Comparison of ENCODE assay signal across 1 fruit fly cellular context in the genomic region with DNA sequence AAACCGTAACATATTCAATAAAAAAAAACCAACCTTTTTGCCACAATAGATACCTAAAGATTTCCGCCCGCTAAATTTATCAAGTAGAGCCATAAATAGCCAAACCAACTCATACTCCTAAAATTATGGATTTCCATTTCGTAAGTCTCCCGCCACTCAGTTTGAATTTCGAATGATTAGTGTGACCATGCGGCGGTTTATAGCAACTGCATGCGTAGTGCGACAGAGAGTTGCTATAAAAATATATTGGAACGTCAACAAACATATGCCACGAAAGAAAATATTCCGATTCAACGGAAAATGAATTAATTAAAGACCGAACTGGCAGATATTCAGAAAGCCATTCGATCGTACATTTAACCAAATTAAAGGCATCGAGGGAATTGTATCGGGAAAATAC.
TF ChIP-seq lines count a peak whose summit lies in the region.

A gene (plus strand): TSS at position 222 of the 400 bp plus-strand sequence.

TF ChIP-seq in whole organism, embryonic, 481 proteins besides CTCF, POLR2A, EP300 and RAD21 (continued from another document):
- TF ChIP-seq CG34376 (GFP tag; optimal IDR thresholded peaks at IDR 0.05; lab: Kevin White, UChicago) = no peak
TF ChIP-seq in whole organism, embryonic: peak in this region for 18.
